Fruit fly (Drosophila melanogaster) whole organism, embryonic: Measurements from ENCODE around the gene CG16904.

Experiments used
- BtbVII ChIP-seq: fragments of 200-800 bp; sonication (Bioruptor generic); optimal IDR thresholded peaks from 3 replicates; lab custom pipeline; 2017; ENCODE audit warnings: missing biosample characterization, mild to moderate bottlenecking, missing genetic modification characterization
- CG10431 ChIP-seq: fragments of 200-800 bp; sonication (Bioruptor generic); optimal IDR thresholded peaks from 3 replicates; lab custom pipeline; 2018; ENCODE audit warnings: missing biosample characterization, mild to moderate bottlenecking, missing genetic modification characterization
- CG10959 ChIP-seq: fragments of 200-800 bp; sonication (Bioruptor generic); IDR thresholded peaks from 2 replicates; pipeline ENCODE4 v1.3.6; 2022; ENCODE audit warnings: missing biosample characterization, missing genetic modification characterization
- CG12391 ChIP-seq: fragments of 200-800 bp; sonication (Bioruptor generic); optimal IDR thresholded peaks from 3 replicates; lab custom pipeline; 2018; ENCODE audit warnings: missing biosample characterization, mild to moderate bottlenecking, missing genetic modification characterization, moderate library complexity
- CG12942 ChIP-seq: fragments of 200-800 bp; sonication (Bioruptor generic); optimal IDR thresholded peaks from 3 replicates; lab custom pipeline; 2016; ENCODE audit warnings: missing biosample characterization, missing genetic modification characterization
- CG15601 ChIP-seq: fragments of 200-800 bp; sonication (Bioruptor generic); optimal IDR thresholded peaks from 3 replicates; lab custom pipeline; 2019; ENCODE audit warnings: missing biosample characterization, mild to moderate bottlenecking, missing genetic modification characterization, moderate library complexity
- CG2120 ChIP-seq: fragments of 200-800 bp; sonication (Bioruptor generic); optimal IDR thresholded peaks from 3 replicates; lab custom pipeline; 2016; ENCODE audit warnings: missing biosample characterization, missing genetic modification characterization
- CG2202 ChIP-seq: fragments of 200-800 bp; sonication (Bioruptor generic); optimal IDR thresholded peaks from 2 replicates; lab custom pipeline; 2018; ENCODE audit warnings: missing biosample characterization, mild to moderate bottlenecking, missing genetic modification characterization
- CG32532 ChIP-seq: fragments of 200-800 bp; sonication (Bioruptor generic); IDR thresholded peaks from 2 replicates; pipeline ENCODE4 v1.3.6; 2022; ENCODE audit warnings: missing biosample characterization, missing genetic modification characterization
- CG3838 ChIP-seq: fragments of 200-800 bp; sonication (Bioruptor generic); optimal IDR thresholded peaks from 3 replicates; lab custom pipeline; 2016; ENCODE audit warnings: missing biosample characterization, missing genetic modification characterization
- CG4617 ChIP-seq: fragments of 200-800 bp; sonication (Bioruptor generic); optimal IDR thresholded peaks from 3 replicates; lab custom pipeline; 2016; ENCODE audit warnings: missing biosample characterization, missing genetic modification characterization, borderline replicate concordance
- CG4707 ChIP-seq: fragments of 200-800 bp; sonication (Bioruptor generic); optimal IDR thresholded peaks from 2 replicates; lab custom pipeline; 2018; ENCODE audit warnings: missing biosample characterization, mild to moderate bottlenecking, missing genetic modification characterization, moderate library complexity
- CG4820 ChIP-seq: fragments of 200-800 bp; sonication (Bioruptor generic); optimal IDR thresholded peaks from 3 replicates; lab custom pipeline; 2016; ENCODE audit warnings: missing biosample characterization, missing genetic modification characterization
- CG6272 ChIP-seq: fragments of 200-800 bp; sonication (Bioruptor generic); IDR thresholded peaks from 2 replicates; pipeline ENCODE4 v1.3.6; 2022; ENCODE audit warnings: missing biosample characterization, missing genetic modification characterization
- CG6683 ChIP-seq: fragments of 200-800 bp; sonication (Bioruptor generic); optimal IDR thresholded peaks from 2 replicates; lab custom pipeline; 2017; ENCODE audit warnings: missing biosample characterization, mild to moderate bottlenecking, missing genetic modification characterization, missing genetic modification reagents
- CG6689 ChIP-seq: fragments of 200-800 bp; sonication (Bioruptor generic); IDR thresholded peaks from 2 replicates; pipeline ENCODE4 v1.3.6; 2022; ENCODE audit warnings: missing biosample characterization, missing genetic modification characterization
- CG8388 ChIP-seq: fragments of 200-800 bp; sonication (Bioruptor generic); optimal IDR thresholded peaks from 2 replicates; lab custom pipeline; 2019; ENCODE audit warnings: missing biosample characterization, mild to moderate bottlenecking, missing genetic modification characterization, moderate library complexity
- CG8944 ChIP-seq: fragments of 200-800 bp; sonication (Bioruptor generic); optimal IDR thresholded peaks from 3 replicates; lab custom pipeline; 2016; ENCODE audit warnings: missing biosample characterization, missing genetic modification characterization
- CG9727 ChIP-seq: fragments of 200-800 bp; sonication (Bioruptor generic); optimal IDR thresholded peaks from 3 replicates; lab custom pipeline; 2017; ENCODE audit warnings: missing biosample characterization, mild to moderate bottlenecking, missing genetic modification characterization
- CoRest ChIP-seq: fragments of 200-800 bp; sonication (Bioruptor generic); optimal IDR thresholded peaks from 3 replicates; lab custom pipeline; 2018; ENCODE audit warnings: missing biosample characterization, mild to moderate bottlenecking, missing genetic modification characterization, moderate library complexity
- Dfd ChIP-seq, 2 experiments: fragments of >200 bp; optimal IDR thresholded peaks; 2 replicates each; lab custom pipeline; 2017; ENCODE audit warnings: missing biosample characterization in 2 of 2, missing genetic modification characterization in 2 of 2
- HmgD ChIP-seq: fragments of 200-800 bp; sonication (Bioruptor generic); optimal IDR thresholded peaks from 3 replicates; lab custom pipeline; 2016; ENCODE audit warnings: missing biosample characterization, missing genetic modification characterization
- Meics ChIP-seq: fragments of 200-800 bp; sonication (Bioruptor generic); optimal IDR thresholded peaks from 2 replicates; lab custom pipeline; 2017; ENCODE audit warnings: missing biosample characterization, mild to moderate bottlenecking, missing genetic modification characterization
- Myb ChIP-seq: fragments of 200-800 bp; sonication (Bioruptor generic); optimal IDR thresholded peaks from 2 replicates; lab custom pipeline; 2016; ENCODE audit warnings: missing biosample characterization, missing genetic modification characterization
- Optix ChIP-seq: fragments of 200-800 bp; sonication (Bioruptor generic); IDR thresholded peaks from 3 replicates; pipeline ENCODE4 v1.3.6; 2022; ENCODE audit warnings: missing biosample characterization, missing genetic modification characterization
- Pdp1 ChIP-seq, 2 experiments: fragments of 200-800 bp; sonication (Bioruptor generic); optimal IDR thresholded peaks; 3 replicates each; lab custom pipeline; 2016; ENCODE audit warnings: missing biosample characterization in 2 of 2, missing genetic modification characterization in 2 of 2, mild to moderate bottlenecking in 1 of 2, moderate library complexity in 1 of 2
- Ptx1 ChIP-seq: fragments of 200-800 bp; sonication (Bioruptor generic); IDR thresholded peaks from 2 replicates; pipeline ENCODE4 v1.3.6; 2022; ENCODE audit warnings: missing biosample characterization, missing genetic modification characterization
- Ravus ChIP-seq: fragments of 200-800 bp; sonication (Bioruptor generic); IDR thresholded peaks from 2 replicates; pipeline ENCODE4 v1.3.6; 2022; ENCODE audit warnings: missing biosample characterization, missing genetic modification characterization
- Side ChIP-seq: fragments of 200-800 bp; sonication (Bioruptor generic); optimal IDR thresholded peaks from 2 replicates; lab custom pipeline; 2016; ENCODE audit warnings: missing biosample characterization, missing genetic modification characterization
- Sry-β ChIP-seq: fragments of 200-800 bp; sonication (Bioruptor generic); optimal IDR thresholded peaks from 2 replicates; lab custom pipeline; 2018; ENCODE audit warnings: missing biosample characterization, mild to moderate bottlenecking, missing genetic modification characterization, moderate library complexity
- Taf1 ChIP-seq: fragments of 200-800 bp; sonication (Bioruptor generic); IDR thresholded peaks from 2 replicates; pipeline ENCODE4 v1.3.6; 2022; ENCODE audit warnings: missing biosample characterization, missing genetic modification characterization
- Xrp1 ChIP-seq: fragments of 200-800 bp; sonication (Bioruptor generic); IDR thresholded peaks from 2 replicates; pipeline ENCODE4 v1.3.6; 2022; ENCODE audit warnings: missing biosample characterization, missing genetic modification characterization
- ato ChIP-seq: fragments of 200-800 bp; sonication (Bioruptor generic); IDR thresholded peaks from 2 replicates; pipeline ENCODE4 v1.3.6; 2022; ENCODE audit warnings: missing biosample characterization, missing genetic modification characterization; ENCODE audit not compliant: partially characterized antibody
- bigmax ChIP-seq: fragments of 200-800 bp; sonication (Bioruptor generic); optimal IDR thresholded peaks from 2 replicates; lab custom pipeline; 2018; ENCODE audit warnings: missing biosample characterization, mild to moderate bottlenecking, missing genetic modification characterization
- btn ChIP-seq: fragments of 200-800 bp; sonication (Bioruptor generic); optimal IDR thresholded peaks from 2 replicates; lab custom pipeline; 2016; ENCODE audit warnings: missing biosample characterization, missing genetic modification characterization
- corto ChIP-seq: fragments of 200-800 bp; sonication (Bioruptor generic); optimal IDR thresholded peaks from 2 replicates; lab custom pipeline; 2016; ENCODE audit warnings: missing biosample characterization, mild to moderate bottlenecking, missing genetic modification characterization, moderate library complexity
- dysf ChIP-seq: fragments of 200-800 bp; sonication (Bioruptor generic); IDR thresholded peaks from 3 replicates; pipeline ENCODE4 v1.3.6; 2022; ENCODE audit warnings: missing biosample characterization, missing genetic modification characterization
- gem ChIP-seq: fragments of 200-800 bp; sonication (Bioruptor generic); optimal IDR thresholded peaks from 2 replicates; lab custom pipeline; 2019; ENCODE audit warnings: missing biosample characterization, mild to moderate bottlenecking, missing genetic modification characterization, moderate library complexity
- hkb ChIP-seq, 2 experiments: fragments of 200-800 bp in 1 of 2; fragments of >200 bp in 1 of 2; sonication (Bioruptor generic) in 1 of 2; IDR thresholded peaks in 1 of 2; optimal IDR thresholded peaks in 1 of 2; 2 replicates each; pipeline versions ENCODE4 v1.3.6 to Lab custom; 2017 to 2022; ENCODE audit warnings: missing biosample characterization in 1 of 2, missing genetic modification characterization in 1 of 2
- jumu ChIP-seq: fragments of 200-800 bp; sonication (Bioruptor generic); optimal IDR thresholded peaks from 3 replicates; lab custom pipeline; 2016; ENCODE audit warnings: missing biosample characterization, missing genetic modification characterization
- lilli ChIP-seq: fragments of 200-800 bp; sonication (Bioruptor generic); optimal IDR thresholded peaks from 3 replicates; lab custom pipeline; 2016; ENCODE audit warnings: missing biosample characterization, missing genetic modification characterization
- lov ChIP-seq, 2 experiments: fragments of 200-800 bp in 1 of 2; fragments of >200 bp in 1 of 2; sonication (Bioruptor generic) in 1 of 2; IDR thresholded peaks in 1 of 2; optimal IDR thresholded peaks in 1 of 2; 2 replicates in 1 of 2; 3 replicates in 1 of 2; pipeline versions ENCODE4 v1.3.6 to Lab custom; 2017 to 2022; ENCODE audit warnings: missing biosample characterization in 1 of 2, missing genetic modification characterization in 1 of 2
- nom ChIP-seq: fragments of 200-800 bp; sonication (Bioruptor generic); optimal IDR thresholded peaks from 2 replicates; lab custom pipeline; 2017; ENCODE audit warnings: missing biosample characterization, missing genetic modification characterization, mild to moderate bottlenecking, moderate library complexity, missing genetic modification reagents
- pum ChIP-seq: fragments of 200-800 bp; sonication (Bioruptor generic); optimal IDR thresholded peaks from 2 replicates; lab custom pipeline; 2016; ENCODE audit warnings: missing biosample characterization, missing genetic modification characterization
- rib ChIP-seq: fragments of 200-800 bp; sonication (Bioruptor generic); IDR thresholded peaks from 2 replicates; pipeline ENCODE4 v1.3.6; 2022; ENCODE audit warnings: missing biosample characterization, missing genetic modification characterization
- schlank ChIP-seq: fragments of 200-800 bp; sonication (Bioruptor generic); optimal IDR thresholded peaks from 2 replicates; lab custom pipeline; 2018; ENCODE audit warnings: missing biosample characterization, mild to moderate bottlenecking, missing genetic modification characterization
- slou ChIP-seq: fragments of 200-800 bp; sonication (Bioruptor generic); optimal IDR thresholded peaks from 3 replicates; lab custom pipeline; 2016; ENCODE audit warnings: missing biosample characterization, missing genetic modification characterization
- slp2 ChIP-seq: fragments of 200-800 bp; sonication (Bioruptor generic); optimal IDR thresholded peaks from 2 replicates; lab custom pipeline; 2016; ENCODE audit warnings: missing biosample characterization, missing genetic modification characterization
- sna ChIP-seq: fragments of 200-800 bp; sonication (Bioruptor generic); IDR thresholded peaks from 2 replicates; pipeline ENCODE4 v1.3.6; 2022; ENCODE audit warnings: missing biosample characterization, missing genetic modification characterization; ENCODE audit not compliant: partially characterized antibody
- tx ChIP-seq: fragments of 200-800 bp; sonication (Bioruptor generic); optimal IDR thresholded peaks from 2 replicates; lab custom pipeline; 2016; ENCODE audit warnings: missing biosample characterization, missing genetic modification characterization
- vvl ChIP-seq: fragments of 200-800 bp; sonication (Bioruptor generic); IDR thresholded peaks from 2 replicates; pipeline ENCODE4 v1.3.6; 2022; ENCODE audit warnings: missing biosample characterization, missing genetic modification characterization

The CG16904 gene

dm6 chr3R:9793018-9793417 lies 23.8 kb downstream of the CG16904 start, which contains the start of gene CG8516 (continued):
- no peak for TF ChIP-seq jumu (GFP tag; lab: Kevin White, UChicago)
- TF ChIP-seq CG10431 (GFP tag; lab: Kevin White, UChicago) = no peak
- TF ChIP-seq Optix (GFP tag; lab: Robert Waterston, UW) = no peak
- no peak for TF ChIP-seq slou (GFP tag; lab: Kevin White, UChicago)
- TF ChIP-seq CG4617 (GFP tag; lab: Kevin White, UChicago) = peak; percentile 91
- no peak for TF ChIP-seq CG12942 (GFP tag; lab: Kevin White, UChicago)
- no peak for TF ChIP-seq nom (GFP tag; lab: Kevin White, UChicago)
- TF ChIP-seq CG9727 (GFP tag; lab: Kevin White, UChicago) = no peak
- no peak for TF ChIP-seq pum (GFP tag; lab: Kevin White, UChicago)
- TF ChIP-seq CG15601 (tag; lab: Kevin White, UChicago) = no peak
- no peak for TF ChIP-seq sna (GFP tag; lab: Robert Waterston, UW)
- TF ChIP-seq CG4707 = no peak
- no peak for TF ChIP-seq corto (GFP tag; lab: Kevin White, UChicago)
- TF ChIP-seq Dfd (GFP tag; optimal IDR thresholded peaks at IDR 0.05; lab: Kevin White, UChicago) = no peak
- TF ChIP-seq rib = no peak
- peak; percentile 34; the same call in 1 of the 2 replicates for TF ChIP-seq CG32532 (GFP tag; lab: Robert Waterston, UW)
- no peak for TF ChIP-seq CG6689 (GFP tag; lab: Robert Waterston, UW)
- TF ChIP-seq bigmax (GFP tag; lab: Kevin White, UChicago) = peak; percentile 38
- peak in 1 of 2 experiments; percentile 53 for TF ChIP-seq Pdp1 (GFP tag; optimal IDR thresholded peaks at IDR 0.05; lab: Kevin White, UChicago)
- TF ChIP-seq CG2120 (GFP tag; lab: Kevin White, UChicago) = peak; percentile 41
- peak; percentile 80 for TF ChIP-seq Sry-β (GFP tag; lab: Kevin White, UChicago)
- TF ChIP-seq gem (tag; lab: Kevin White, UChicago) = no peak
- TF ChIP-seq Meics (GFP tag; lab: Kevin White, UChicago) = peak; percentile 0
- TF ChIP-seq BtbVII (GFP tag; lab: Kevin White, UChicago) = no peak
- no peak for TF ChIP-seq HmgD (GFP tag; lab: Kevin White, UChicago)
- TF ChIP-seq Side (GFP tag; lab: Kevin White, UChicago) = no peak
- TF ChIP-seq CG10959 = no peak
- no peak for TF ChIP-seq schlank (tag; lab: Kevin White, UChicago)
- TF ChIP-seq lov (optimal IDR thresholded peaks at IDR 0.05; lab: Kevin White, UChicago) = no peak
- TF ChIP-seq lov (GFP tag; IDR thresholded peaks at IDR 0.05; lab: Robert Waterston, UW) = no peak
- TF ChIP-seq CoRest (tag; lab: Kevin White, UChicago) = peak; percentile 53
- no peak for TF ChIP-seq btn
- TF ChIP-seq Xrp1 (GFP tag; lab: Robert Waterston, UW) = no peak
- no peak for TF ChIP-seq CG6272
- no peak for TF ChIP-seq Taf1
- TF ChIP-seq Myb (GFP tag; lab: Kevin White, UChicago) = peak; percentile 95
- no peak for TF ChIP-seq CG6683 (GFP tag; lab: Kevin White, UChicago)
- peak; percentile 33 for TF ChIP-seq CG12391
- TF ChIP-seq CG8944 (GFP tag; lab: Kevin White, UChicago) = no peak
- peak; percentile 32; the same call in 1 of the 2 replicates for TF ChIP-seq vvl (GFP tag; lab: Robert Waterston, UW)
- no peak for TF ChIP-seq CG8388 (GFP tag; lab: Kevin White, UChicago)
- TF ChIP-seq dysf (GFP tag; lab: Robert Waterston, UW) = no peak
- no peak for TF ChIP-seq hkb (optimal IDR thresholded peaks at IDR 0.05; lab: Kevin White, UChicago)
- TF ChIP-seq hkb (GFP tag; IDR thresholded peaks at IDR 0.05; lab: Robert Waterston, UW) = peak; percentile 24; the same call in 1 of the 2 replicates
- TF ChIP-seq Ptx1 (GFP tag; lab: Robert Waterston, UW) = no peak
- TF ChIP-seq tx (GFP tag; lab: Kevin White, UChicago) = no peak
- no peak for TF ChIP-seq CG4820 (GFP tag; lab: Kevin White, UChicago)
- TF ChIP-seq CG2202 (tag; lab: Kevin White, UChicago) = no peak
- TF ChIP-seq CG3838 (GFP tag; lab: Kevin White, UChicago) = no peak
- TF ChIP-seq Ravus (GFP tag; lab: Robert Waterston, UW) = no peak
- no peak for TF ChIP-seq slp2
- no peak for TF ChIP-seq ato
- TF ChIP-seq lilli = peak; percentile 19
